Worm (Caenorhabditis elegans) whole organism, dauer: Measurements from ENCODE around the gene ZK418.11.
"Not testable (repeated sequence)": the region's sequence is repeated elsewhere in the genome, so short reads cannot be mapped to it uniquely, and the experiment has no call there.

Experiments
- unc-62 ChIP-seq: sonication (generic microtip); optimal IDR thresholded peaks from 2 replicates; lab custom pipeline; 2017; ENCODE audit warnings: missing biosample characterization, missing genetic modification reagents, missing genetic modification characterization

The ZK418.11 gene

DNA sequence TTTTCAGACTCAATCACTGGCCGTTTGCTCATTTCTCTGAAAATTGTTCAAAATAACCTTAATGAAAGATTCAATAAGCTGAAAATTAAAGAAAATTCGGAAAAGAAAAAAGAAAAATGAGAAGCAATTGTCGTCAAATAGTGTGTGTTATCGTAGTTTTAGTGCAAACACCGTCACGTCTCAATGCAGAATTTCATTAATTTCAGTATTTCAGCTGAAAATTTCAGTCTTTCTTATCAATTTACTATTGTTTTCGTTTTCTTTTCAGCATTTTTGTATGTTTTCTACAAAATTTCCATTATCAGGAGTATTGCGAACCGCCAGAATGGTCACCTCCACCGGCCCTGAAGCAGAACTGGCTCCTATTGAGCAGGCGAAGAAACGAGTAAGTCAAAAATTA is 22.8 kb downstream of the ZK418.11 start, which contains the start of the genes B0280.9 and rpia-1:
TSS of gene B0280.9 (minus strand) at position 36 of the 400 bp plus-strand sequence.
TSS of gene rpia-1 (plus strand) at position 269 of the 400 bp plus-strand sequence.
- TF ChIP-seq unc-62 (GFP tag; lab: Kevin White, UChicago) = no peak

DNA sequence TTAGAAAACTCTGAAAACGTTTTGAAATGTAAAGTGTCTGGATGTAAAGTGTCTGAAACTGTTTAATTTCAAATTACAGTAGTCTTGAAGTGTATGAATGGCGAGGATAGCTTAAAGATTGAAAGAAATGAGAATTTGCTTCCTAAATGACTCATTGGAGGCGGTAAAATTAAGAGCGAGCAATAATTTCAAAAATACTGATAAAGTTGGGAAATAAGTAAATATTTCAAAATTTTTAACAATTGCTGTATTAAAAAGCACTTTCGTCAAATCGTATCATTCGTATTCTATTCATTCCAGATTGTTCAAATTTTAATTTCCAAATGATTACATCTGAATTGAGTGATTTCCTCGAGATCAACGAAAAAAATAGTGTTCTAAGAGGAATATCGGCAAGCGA is 24.3 kb downstream of the ZK418.11 start, which contains the start of gene B0280.2:
TSS of gene B0280.2 (plus strand) at position 301 of the 400 bp plus-strand sequence.
- TF ChIP-seq unc-62 (GFP tag; lab: Kevin White, UChicago) = no peak

- TF ChIP-seq unc-62 (GFP tag; lab: Kevin White, UChicago) = not testable (repeated sequence)
Observed at ce11 chrIII:7128601-7129000, 28.5 kb downstream of the ZK418.11 start, which contains the start of gene viro-2. Gene viro-2 (plus strand): TSS chrIII:7128901.

ce11 chrIII:7133559-7133958 is 33.5 kb downstream of the ZK418.11 start, which contains the start of the genes pot-1 and ggtb-1:
Gene pot-1 (minus strand): TSS chrIII:7133678.
Gene ggtb-1 (plus strand): TSS chrIII:7133766.
- TF ChIP-seq unc-62 (GFP tag; lab: Kevin White, UChicago) = no peak

- no peak for TF ChIP-seq unc-62 (GFP tag; lab: Kevin White, UChicago)
Observed at ce11 chrIII:7136015-7136414, 35.9 kb downstream of the ZK418.11 start, which contains the start of gene B0280.17. Gene B0280.17 (minus strand): TSS chrIII:7136115.

- no peak for TF ChIP-seq unc-62 (GFP tag; lab: Kevin White, UChicago)
Observed at ce11 chrIII:7138178-7138577, 38.1 kb downstream of the ZK418.11 start, which contains the start of gene B0280.11. Gene B0280.11 (minus strand): TSS chrIII:7138278.

ce11 chrIII:7140228-7140710 is 40.2 kb downstream of the ZK418.11 start:
- TF ChIP-seq unc-62 (GFP tag; lab: Kevin White, UChicago) = no peak

- TF ChIP-seq unc-62 (GFP tag; lab: Kevin White, UChicago) = no peak
Observed at ce11 chrIII:7141285-7141715, 41.2 kb downstream of the ZK418.11 start.

DNA sequence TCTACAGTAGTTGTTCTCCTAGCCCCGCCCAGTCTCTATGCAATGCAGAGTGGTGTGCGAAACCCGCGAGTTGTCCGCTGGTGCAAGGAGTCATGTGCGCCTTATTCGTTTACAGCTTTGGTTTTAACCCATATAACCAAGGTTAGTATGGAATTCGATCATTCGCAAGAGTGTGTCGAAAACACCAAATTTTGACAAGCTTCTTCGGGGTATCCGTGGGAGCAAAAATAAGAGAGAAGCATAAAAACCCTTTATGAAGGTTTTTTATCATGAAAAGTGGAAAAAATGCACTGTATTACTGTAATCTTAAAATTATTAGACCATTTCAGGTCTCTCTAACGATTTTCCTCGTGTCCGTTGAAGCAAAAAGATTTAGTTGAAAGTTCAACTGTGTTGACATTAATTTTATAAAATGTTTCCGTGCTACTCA is 42.1 kb downstream of the ZK418.11 start:
- no peak for TF ChIP-seq unc-62 (GFP tag; lab: Kevin White, UChicago)

ce11 chrIII:7144749-7145148 is 44.7 kb downstream of the ZK418.11 start, which contains the start of gene glr-2:
Gene glr-2 (minus strand): TSS chrIII:7144959.
- TF ChIP-seq unc-62 (GFP tag; lab: Kevin White, UChicago) = no peak

DNA sequence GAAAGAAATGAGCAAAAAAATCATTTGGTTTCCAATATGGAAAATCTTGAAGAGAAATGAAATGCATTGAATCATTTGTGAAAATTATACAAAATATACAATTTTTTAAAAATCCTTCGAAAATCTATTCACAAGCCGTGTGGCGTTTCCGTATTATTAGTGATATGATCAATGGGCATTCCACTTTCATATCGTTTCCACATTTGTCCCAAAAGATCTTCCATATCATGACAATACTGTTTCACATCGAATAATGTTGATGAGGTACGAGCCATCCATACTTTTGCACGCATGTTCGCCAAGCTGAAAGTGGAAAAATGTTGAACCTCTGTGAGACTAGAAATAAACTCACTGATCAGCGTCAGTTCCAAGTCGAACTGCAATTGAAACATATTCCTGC is 46.3 kb downstream of the ZK418.11 start:
- TF ChIP-seq unc-62 (GFP tag; lab: Kevin White, UChicago) = no peak

DNA sequence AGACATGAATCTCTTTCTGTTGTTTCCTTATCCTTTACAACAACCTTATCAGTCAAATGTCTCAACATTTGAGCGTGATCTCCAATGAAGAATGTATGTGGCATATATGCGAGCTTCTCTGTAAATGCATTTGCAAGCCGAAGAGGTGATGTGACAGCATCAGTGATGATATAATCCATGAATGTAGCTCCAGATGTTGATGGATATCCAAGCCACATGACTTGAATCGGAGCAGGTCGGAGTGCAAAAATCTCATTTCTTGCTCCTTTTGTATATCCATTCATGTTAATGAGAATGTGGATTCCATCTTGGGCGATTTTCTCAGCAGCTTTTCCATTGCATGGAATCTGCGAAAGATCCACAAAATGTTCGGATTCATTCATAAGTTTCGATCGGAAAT is 48.1 kb downstream of the ZK418.11 start:
- no peak for TF ChIP-seq unc-62 (GFP tag; lab: Kevin White, UChicago)

ce11 chrIII:7150162-7150561 is 50.1 kb downstream of the ZK418.11 start:
- no peak for TF ChIP-seq unc-62 (GFP tag; lab: Kevin White, UChicago)
